Worm (Caenorhabditis elegans): ENCODE data around the gene C38C3.3.

DNA sequence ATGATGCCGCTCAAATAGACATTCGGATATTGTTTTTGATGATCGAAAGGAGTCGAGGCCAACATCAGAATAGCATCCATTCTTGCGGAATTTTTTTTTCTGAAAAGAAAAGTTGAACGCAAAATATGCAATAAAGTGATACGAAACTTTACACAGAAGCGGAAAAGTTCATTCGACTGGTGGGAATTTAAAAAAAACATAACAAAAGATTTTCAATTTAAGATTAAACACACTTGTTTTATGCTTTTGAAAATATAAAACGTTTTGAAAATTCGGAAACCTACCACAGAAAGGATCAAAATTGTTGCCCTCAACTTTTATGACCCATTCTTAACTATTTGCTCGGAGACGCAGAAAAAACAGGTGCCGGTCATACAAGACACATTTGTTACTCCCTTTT lies 41.5 kb downstream of the C38C3.3 start, which contains the start of gene K02H11.9:
- TF ChIP-seq elt-3 (tag; optimal IDR thresholded peaks at IDR 0.05): no peak
- TF ChIP-seq ama-1 (optimal IDR thresholded peaks at IDR 0.05): no peak
- no peak for TF ChIP-seq egl-27 (tag; optimal IDR thresholded peaks at IDR 0.05)
- no peak for TF ChIP-seq elt-2 (tag; optimal IDR thresholded peaks at IDR 0.05)
